Fruit fly (Drosophila melanogaster) Kc167 (cell line): ENCODE measurements around the gene Cph.

ENCODE experiments used
- Myc ChIP-seq: fragments of >200 bp; optimal IDR thresholded peaks from 2 replicates; lab custom pipeline; 2017; ENCODE audit warnings: missing external identifiers
- Sin3A ChIP-seq: fragments of >200 bp; optimal IDR thresholded peaks from 2 replicates; lab custom pipeline; 2018; ENCODE audit warnings: missing external identifiers
- h ChIP-seq: fragments of >200 bp; optimal IDR thresholded peaks from 3 replicates; lab custom pipeline; 2018; ENCODE audit warnings: missing external identifiers
- insv ChIP-seq: fragments of >200 bp; optimal IDR thresholded peaks from 3 replicates; lab custom pipeline; 2018; ENCODE audit warnings: missing external identifiers

DNA sequence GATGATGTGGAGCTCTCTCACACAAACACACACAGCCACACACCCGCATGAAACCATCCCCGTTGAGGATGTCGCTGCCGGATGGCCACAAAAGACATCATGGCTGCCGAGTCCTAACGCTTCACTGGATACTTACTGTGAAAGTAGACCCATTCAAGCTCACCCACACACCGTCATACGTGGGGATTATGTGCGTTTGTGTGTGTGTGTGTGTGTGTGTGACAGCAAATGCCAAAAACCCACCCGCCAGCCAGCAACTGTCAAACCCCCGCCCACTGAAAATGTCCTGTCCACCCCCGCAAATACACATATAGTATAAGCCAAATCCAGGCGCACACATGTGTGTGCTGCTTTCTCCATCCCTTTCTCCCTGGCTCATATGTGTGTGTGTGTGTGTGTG is 13.0 kb upstream of the Cph start:
- TF ChIP-seq Myc (lab: Kevin White, UChicago) = no peak
- TF ChIP-seq Sin3A = no peak
- TF ChIP-seq insv (lab: Kevin White, UChicago) = no peak
- TF ChIP-seq h = no peak
